Fruit fly (Drosophila melanogaster) whole organism, embryonic: Measurements from ENCODE around the gene Pep.

Experiments
- Abd-B ChIP-seq: fragments of 200-800 bp; sonication (Bioruptor generic); optimal IDR thresholded peaks from 2 replicates; lab custom pipeline; 2018; ENCODE audit warnings: missing biosample characterization, mild to moderate bottlenecking, missing genetic modification characterization, moderate library complexity
- Ada2b ChIP-seq: fragments of 200-800 bp; sonication (Bioruptor generic); IDR thresholded peaks from 2 replicates; pipeline ENCODE4 v1.3.6; 2022; ENCODE audit warnings: missing biosample characterization, missing genetic modification characterization
- Atf3 ChIP-seq: fragments of 200-800 bp; sonication (Bioruptor generic); optimal IDR thresholded peaks from 3 replicates; lab custom pipeline; 2016; ENCODE audit warnings: missing biosample characterization, missing genetic modification characterization
- Atf6 ChIP-seq: fragments of 200-800 bp; sonication (Bioruptor generic); IDR thresholded peaks from 2 replicates; pipeline ENCODE4 v1.3.6; 2022; ENCODE audit warnings: missing biosample characterization, missing genetic modification characterization
- CG11398 ChIP-seq: fragments of 200-800 bp; sonication (Bioruptor generic); optimal IDR thresholded peaks from 2 replicates; lab custom pipeline; 2016; ENCODE audit warnings: missing biosample characterization, missing genetic modification characterization
- CG12769 ChIP-seq: fragments of 200-800 bp; sonication (Bioruptor generic); optimal IDR thresholded peaks from 2 replicates; lab custom pipeline; 2019; ENCODE audit warnings: missing biosample characterization, mild to moderate bottlenecking, missing genetic modification characterization, moderate library complexity
- CG12942 ChIP-seq: fragments of 200-800 bp; sonication (Bioruptor generic); optimal IDR thresholded peaks from 3 replicates; lab custom pipeline; 2016; ENCODE audit warnings: missing biosample characterization, missing genetic modification characterization
- CG13287 ChIP-seq: fragments of 200-800 bp; sonication (Bioruptor generic); IDR thresholded peaks from 2 replicates; pipeline ENCODE4 v1.3.6; 2022; ENCODE audit warnings: missing biosample characterization, missing genetic modification characterization; ENCODE audit not compliant: partially characterized antibody
- CG14014 ChIP-seq: fragments of 200-800 bp; sonication (Bioruptor generic); IDR thresholded peaks from 2 replicates; pipeline ENCODE4 v1.3.6; 2022; ENCODE audit warnings: missing biosample characterization, missing genetic modification characterization
- CG14441 ChIP-seq: fragments of 200-800 bp; sonication (Bioruptor generic); IDR thresholded peaks from 2 replicates; pipeline ENCODE4 v1.3.6; 2022; ENCODE audit warnings: missing biosample characterization, missing genetic modification characterization
- CG16815 ChIP-seq: fragments of 200-800 bp; sonication (Bioruptor generic); optimal IDR thresholded peaks from 3 replicates; lab custom pipeline; 2017; ENCODE audit warnings: missing biosample characterization, mild to moderate bottlenecking, missing genetic modification characterization
- CG17912 ChIP-seq: fragments of 200-800 bp; sonication (Bioruptor generic); optimal IDR thresholded peaks from 2 replicates; lab custom pipeline; 2018; ENCODE audit warnings: missing biosample characterization, mild to moderate bottlenecking, missing genetic modification characterization
- CG30403 ChIP-seq: fragments of 200-800 bp; sonication (Bioruptor generic); optimal IDR thresholded peaks from 3 replicates; lab custom pipeline; 2016; ENCODE audit warnings: missing biosample characterization, missing genetic modification characterization
- CG4328 ChIP-seq: fragments of 200-800 bp; sonication (Bioruptor generic); optimal IDR thresholded peaks from 3 replicates; lab custom pipeline; 2017; ENCODE audit warnings: missing biosample characterization, missing genetic modification reagents, missing genetic modification characterization
- CG4424 ChIP-seq: fragments of 200-800 bp; sonication (Bioruptor generic); optimal IDR thresholded peaks from 3 replicates; lab custom pipeline; 2016; ENCODE audit warnings: missing biosample characterization, missing genetic modification characterization
- CG5245 ChIP-seq: fragments of 200-800 bp; sonication (Bioruptor generic); optimal IDR thresholded peaks from 3 replicates; lab custom pipeline; 2016; ENCODE audit warnings: missing biosample characterization, missing genetic modification characterization
- CG6272 ChIP-seq: fragments of 200-800 bp; sonication (Bioruptor generic); IDR thresholded peaks from 2 replicates; pipeline ENCODE4 v1.3.6; 2022; ENCODE audit warnings: missing biosample characterization, missing genetic modification characterization
- CG8359 ChIP-seq: fragments of 200-800 bp; sonication (Bioruptor generic); optimal IDR thresholded peaks from 2 replicates; lab custom pipeline; 2017; ENCODE audit warnings: missing biosample characterization, mild to moderate bottlenecking, missing genetic modification characterization, borderline replicate concordance
- CG8924 ChIP-seq: fragments of 200-800 bp; optimal IDR thresholded peaks from 3 replicates; lab custom pipeline; 2019; ENCODE audit warnings: missing biosample characterization, mild to moderate bottlenecking, missing genetic modification characterization, moderate library complexity
- CG9215 ChIP-seq: fragments of 200-800 bp; sonication (Bioruptor generic); IDR thresholded peaks from 2 replicates; pipeline ENCODE4 v1.3.6; 2022; ENCODE audit warnings: missing biosample characterization, missing genetic modification characterization
- CG9932 ChIP-seq: fragments of 200-800 bp; sonication (Bioruptor generic); IDR thresholded peaks from 2 replicates; pipeline ENCODE4 v1.3.6; 2022; ENCODE audit warnings: missing biosample characterization, missing genetic modification characterization
- Dek ChIP-seq: fragments of 200-800 bp; sonication (Bioruptor generic); optimal IDR thresholded peaks from 3 replicates; lab custom pipeline; 2019; ENCODE audit warnings: missing biosample characterization, mild to moderate bottlenecking, missing genetic modification characterization, moderate library complexity
- Dfd ChIP-seq, 2 experiments: fragments of >200 bp; optimal IDR thresholded peaks; 2 replicates each; lab custom pipeline; 2017; ENCODE audit warnings: missing biosample characterization in 2 of 2, missing genetic modification characterization in 2 of 2
- E2f1 ChIP-seq: fragments of 200-800 bp; sonication (Bioruptor generic); IDR thresholded peaks from 2 replicates; pipeline ENCODE4 v1.3.6; 2022; ENCODE audit warnings: missing biosample characterization, missing genetic modification characterization
- Eip74EF ChIP-seq, 2 experiments: fragments of 200-800 bp in 1 of 2; fragments of >200 bp in 1 of 2; sonication (Bioruptor generic) in 1 of 2; optimal IDR thresholded peaks; 2 replicates each; lab custom pipeline; 2017 to 2019; ENCODE audit warnings: missing biosample characterization in 2 of 2, missing genetic modification characterization in 2 of 2, mild to moderate bottlenecking in 1 of 2, moderate library complexity in 1 of 2
- H15 ChIP-seq: fragments of 200-800 bp; sonication (Bioruptor generic); IDR thresholded peaks from 3 replicates; pipeline ENCODE4 v1.3.6; 2022; ENCODE audit warnings: missing biosample characterization, missing genetic modification characterization
- H2.0 ChIP-seq: fragments of 200-800 bp; sonication (Bioruptor generic); IDR thresholded peaks from 2 replicates; pipeline ENCODE4 v1.3.6; 2022; ENCODE audit warnings: missing biosample characterization, missing genetic modification characterization
- Hr39 ChIP-seq: fragments of >200 bp; optimal IDR thresholded peaks from 2 replicates; lab custom pipeline; 2017
- Mrtf ChIP-seq: fragments of 200-800 bp; sonication (Bioruptor generic); IDR thresholded peaks from 3 replicates; pipeline ENCODE4 v1.3.6; 2022; ENCODE audit warnings: missing biosample characterization, missing genetic modification characterization
- Rfx ChIP-seq: fragments of 200-800 bp; sonication (Bioruptor generic); IDR thresholded peaks from 2 replicates; pipeline ENCODE4 v1.3.6; 2022; ENCODE audit warnings: missing biosample characterization, missing genetic modification characterization
- ac ChIP-seq: fragments of 200-800 bp; sonication (Bioruptor generic); optimal IDR thresholded peaks from 3 replicates; lab custom pipeline; 2017; ENCODE audit warnings: missing biosample characterization, mild to moderate bottlenecking, missing genetic modification characterization
- bbx ChIP-seq: fragments of 200-800 bp; sonication (Bioruptor generic); IDR thresholded peaks from 2 replicates; pipeline ENCODE4 v1.3.6; 2022; ENCODE audit warnings: missing biosample characterization, missing genetic modification characterization; ENCODE audit not compliant: partially characterized antibody
- dati ChIP-seq: fragments of 200-800 bp; sonication (Bioruptor generic); IDR thresholded peaks from 2 replicates; pipeline ENCODE4 v1.3.6; 2022; ENCODE audit warnings: missing biosample characterization, missing genetic modification characterization
- gce ChIP-seq: fragments of 200-800 bp; sonication (Bioruptor generic); IDR thresholded peaks from 3 replicates; pipeline ENCODE4 v1.3.6; 2022; ENCODE audit warnings: missing biosample characterization, missing genetic modification characterization
- gt ChIP-seq: fragments of 200-800 bp; sonication (Bioruptor generic); IDR thresholded peaks from 2 replicates; pipeline ENCODE4 v1.3.6; 2022; ENCODE audit warnings: missing biosample characterization, missing genetic modification characterization
- h ChIP-seq: fragments of >200 bp; optimal IDR thresholded peaks from 2 replicates; lab custom pipeline; 2017
- jing ChIP-seq: fragments of 200-800 bp; sonication (Bioruptor generic); optimal IDR thresholded peaks from 2 replicates; lab custom pipeline; 2018; ENCODE audit warnings: missing biosample characterization, mild to moderate bottlenecking, missing genetic modification characterization
- kay ChIP-seq: fragments of 200-800 bp; sonication (Bioruptor generic); optimal IDR thresholded peaks from 2 replicates; lab custom pipeline; 2016; ENCODE audit warnings: missing biosample characterization, missing genetic modification characterization
- kni ChIP-seq: fragments of 200-800 bp; sonication (Bioruptor generic); optimal IDR thresholded peaks from 3 replicates; lab custom pipeline; 2017; ENCODE audit warnings: mild to moderate bottlenecking, missing biosample characterization, missing genetic modification reagents, missing genetic modification characterization
- knrl ChIP-seq: fragments of 200-800 bp; sonication (Bioruptor generic); IDR thresholded peaks from 3 replicates; pipeline ENCODE4 v1.3.6; 2022; ENCODE audit warnings: missing biosample characterization, missing genetic modification characterization; ENCODE audit not compliant: partially characterized antibody
- luna ChIP-seq: fragments of 200-800 bp; sonication (Bioruptor generic); optimal IDR thresholded peaks from 2 replicates; lab custom pipeline; 2016; ENCODE audit warnings: missing biosample characterization, missing genetic modification characterization
- mld ChIP-seq: fragments of 200-800 bp; sonication (Bioruptor generic); IDR thresholded peaks from 3 replicates; pipeline ENCODE4 v1.3.6; 2022; ENCODE audit warnings: missing biosample characterization, missing genetic modification characterization; ENCODE audit not compliant: partially characterized antibody
- pita ChIP-seq: fragments of 200-800 bp; sonication (Bioruptor generic); optimal IDR thresholded peaks from 2 replicates; lab custom pipeline; 2017; ENCODE audit warnings: missing biosample characterization, mild to moderate bottlenecking, missing genetic modification characterization
- ro ChIP-seq: fragments of 200-800 bp; sonication (Bioruptor generic); IDR thresholded peaks from 2 replicates; pipeline ENCODE4 v1.3.6; 2022; ENCODE audit warnings: missing biosample characterization, missing genetic modification characterization
- sc ChIP-seq, 3 experiments: fragments of >200 bp in 2 of 3; fragments of 200-800 bp in 1 of 3; sonication (Bioruptor generic) in 1 of 3; optimal IDR thresholded peaks; 2 replicates in 2 of 3; 3 replicates in 1 of 3; lab custom pipeline; 2017; ENCODE audit warnings: mild to moderate bottlenecking in 1 of 3, missing biosample characterization in 1 of 3, missing genetic modification characterization in 1 of 3, missing genetic modification reagents in 1 of 3
- slou ChIP-seq: fragments of 200-800 bp; sonication (Bioruptor generic); optimal IDR thresholded peaks from 3 replicates; lab custom pipeline; 2016; ENCODE audit warnings: missing biosample characterization, missing genetic modification characterization
- sr ChIP-seq: fragments of 200-800 bp; sonication (Bioruptor generic); IDR thresholded peaks from 3 replicates; pipeline ENCODE4 v1.3.6; 2022; ENCODE audit warnings: missing biosample characterization, missing genetic modification characterization
- trem ChIP-seq: fragments of 200-800 bp; optimal IDR thresholded peaks from 3 replicates; lab custom pipeline; 2019; ENCODE audit warnings: missing biosample characterization, mild to moderate bottlenecking, missing genetic modification characterization, moderate library complexity
- tx ChIP-seq: fragments of 200-800 bp; sonication (Bioruptor generic); optimal IDR thresholded peaks from 2 replicates; lab custom pipeline; 2016; ENCODE audit warnings: missing biosample characterization, missing genetic modification characterization
- wdn ChIP-seq: fragments of 200-800 bp; sonication (Bioruptor generic); IDR thresholded peaks from 2 replicates; pipeline ENCODE4 v1.3.6; 2022; ENCODE audit warnings: missing biosample characterization, missing genetic modification characterization
- zfh1 ChIP-seq: fragments of 200-800 bp; sonication (Bioruptor generic); IDR thresholded peaks from 3 replicates; pipeline ENCODE4 v1.3.6; 2022; ENCODE audit warnings: missing biosample characterization, missing genetic modification characterization

Pep gene

DNA sequence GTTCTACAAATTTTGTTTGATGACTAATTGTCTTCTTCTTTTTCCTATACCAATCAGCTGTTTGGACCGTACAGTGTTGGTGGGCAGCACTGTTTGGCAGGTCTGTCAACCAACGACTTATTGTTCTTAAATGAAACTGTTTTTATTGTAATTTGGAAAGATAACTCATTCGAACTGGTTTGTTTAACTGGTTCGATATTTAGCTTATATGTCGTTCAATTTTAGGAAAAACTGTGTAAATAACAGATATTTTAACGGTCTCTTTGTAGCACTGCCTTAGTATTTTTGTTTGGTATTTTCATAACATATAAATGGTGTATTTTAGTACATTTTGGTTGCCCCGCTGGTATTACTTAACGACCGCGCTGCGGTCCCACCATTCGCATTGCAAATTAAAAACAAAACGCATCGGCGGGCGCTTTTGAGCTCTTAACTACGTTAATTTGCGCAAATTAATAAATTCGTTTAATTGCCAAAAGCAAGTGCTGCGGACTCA lies 23.3 kb downstream of the Pep start, which contains the start of the genes Vps60 and anchor (continued):
- TF ChIP-seq CG8359, result no peak
- peak; percentile 65 for TF ChIP-seq Atf3 (GFP tag; lab: Kevin White, UChicago)
- no peak for TF ChIP-seq Mrtf (GFP tag; lab: Robert Waterston, UW)
- peak; percentile 29 for TF ChIP-seq Dek (tag; lab: Kevin White, UChicago)
- TF ChIP-seq CG4328 (GFP tag; lab: Kevin White, UChicago), result peak; percentile 10
- peak; percentile 97 for TF ChIP-seq trem
- TF ChIP-seq ro (GFP tag; lab: Robert Waterston, UW), result no peak
- no peak for TF ChIP-seq wdn (GFP tag; lab: Robert Waterston, UW)
- TF ChIP-seq CG5245 (GFP tag; lab: Kevin White, UChicago), result peak; percentile 26
- TF ChIP-seq jing (GFP tag; lab: Kevin White, UChicago), result no peak
- TF ChIP-seq CG16815 (GFP tag; lab: Kevin White, UChicago), result no peak
- 0 out of 2 replicates have a peak, but pooled peaks have one; percentile 23 for TF ChIP-seq Rfx (GFP tag; lab: Robert Waterston, UW)
- TF ChIP-seq CG14441 (GFP tag; lab: Robert Waterston, UW), result no peak
- 0 out of 3 replicates have a peak, but pooled peaks have one; percentile 39 for TF ChIP-seq zfh1
- no peak for TF ChIP-seq mld (GFP tag; lab: Robert Waterston, UW)
- TF ChIP-seq luna (GFP tag; lab: Kevin White, UChicago), result peak; percentile 45
- TF ChIP-seq ac (GFP tag; lab: Kevin White, UChicago), result no peak
- TF ChIP-seq h (lab: Kevin White, UChicago), result no peak
- TF ChIP-seq CG12942 (GFP tag; lab: Kevin White, UChicago), result peak; percentile 18
- no peak; the same call in 1 of the 2 replicates for TF ChIP-seq CG9215 (GFP tag; lab: Robert Waterston, UW)
- no peak for TF ChIP-seq H2.0 (GFP tag; lab: Robert Waterston, UW)
- TF ChIP-seq CG30403 (GFP tag; lab: Kevin White, UChicago), result peak; percentile 72
- TF ChIP-seq Eip74EF (GFP tag; optimal IDR thresholded peaks at IDR 0.05; lab: Kevin White, UChicago), result peak in 1 of 2 experiments; percentile 74
- no peak for TF ChIP-seq Dfd (GFP tag; optimal IDR thresholded peaks at IDR 0.05; lab: Kevin White, UChicago)
- TF ChIP-seq Ada2b (GFP tag; lab: Robert Waterston, UW), result peak; percentile 11; the same call in 1 of the 2 replicates
- peak; percentile 62 for TF ChIP-seq CG4424
- no peak for TF ChIP-seq dati (GFP tag; lab: Robert Waterston, UW)
- TF ChIP-seq tx (GFP tag; lab: Kevin White, UChicago), result peak; percentile 61
- peak; percentile 50; the same call in 1 of the 2 replicates for TF ChIP-seq CG13287 (GFP tag; lab: Robert Waterston, UW)
- peak; percentile 35 for TF ChIP-seq CG12769 (tag; lab: Kevin White, UChicago)
- TF ChIP-seq sr, result no peak
- TF ChIP-seq CG14014 (GFP tag; lab: Robert Waterston, UW), result 0 out of 2 replicates have a peak, but pooled peaks have one; percentile 11
- TF ChIP-seq Atf6, result no peak
- TF ChIP-seq pita, result no peak
- no peak for TF ChIP-seq gce (GFP tag; lab: Robert Waterston, UW)
- TF ChIP-seq kni (GFP tag; lab: Kevin White, UChicago), result no peak
- peak; percentile 44 for TF ChIP-seq CG11398
- TF ChIP-seq bbx (GFP tag; lab: Robert Waterston, UW), result no peak
- TF ChIP-seq CG17912, result no peak
- peak; percentile 68 for TF ChIP-seq CG8924 (tag; lab: Kevin White, UChicago)
- TF ChIP-seq Abd-B (GFP tag; lab: Kevin White, UChicago), result peak; percentile 23
- no peak for TF ChIP-seq E2f1
- TF ChIP-seq CG6272, result no peak
- TF ChIP-seq knrl, result 0 out of 3 replicates have a peak, but pooled peaks have one; percentile 23
- TF ChIP-seq CG9932, result peak; percentile 62
- peak; percentile 98 for TF ChIP-seq kay
- peak; percentile 28 for TF ChIP-seq slou (GFP tag; lab: Kevin White, UChicago)
- no peak for TF ChIP-seq sc (optimal IDR thresholded peaks at IDR 0.05; lab: Kevin White, UChicago)
- TF ChIP-seq sc (GFP tag; optimal IDR thresholded peaks at IDR 0.05; lab: Kevin White, UChicago), result no peak
- no peak for TF ChIP-seq Hr39 (lab: Kevin White, UChicago)
- no peak for TF ChIP-seq H15 (GFP tag; lab: Robert Waterston, UW)
- no peak for TF ChIP-seq gt (GFP tag; lab: Robert Waterston, UW)
